Fruit fly (Drosophila melanogaster) whole organism, embryonic: Measurements from ENCODE around the gene CG43094.

Source experiments
- Bdp1 ChIP-seq: fragments of 200-800 bp; sonication (Bioruptor generic); optimal IDR thresholded peaks from 3 replicates; lab custom pipeline; 2016; ENCODE audit warnings: missing biosample characterization, missing genetic modification characterization
- Blimp-1 ChIP-seq: fragments of 200-800 bp; sonication (Bioruptor generic); optimal IDR thresholded peaks from 3 replicates; lab custom pipeline; 2018; ENCODE audit warnings: missing biosample characterization, missing genetic modification characterization, mild to moderate bottlenecking, moderate library complexity, missing genetic modification reagents
- CG10274 ChIP-seq: fragments of 200-800 bp; sonication (Bioruptor generic); optimal IDR thresholded peaks from 3 replicates; lab custom pipeline; 2017; ENCODE audit warnings: missing biosample characterization, mild to moderate bottlenecking, missing genetic modification characterization
- CG11398 ChIP-seq: fragments of 200-800 bp; sonication (Bioruptor generic); optimal IDR thresholded peaks from 2 replicates; lab custom pipeline; 2016; ENCODE audit warnings: missing biosample characterization, missing genetic modification characterization
- CG12769 ChIP-seq: fragments of 200-800 bp; sonication (Bioruptor generic); optimal IDR thresholded peaks from 2 replicates; lab custom pipeline; 2019; ENCODE audit warnings: missing biosample characterization, mild to moderate bottlenecking, missing genetic modification characterization, moderate library complexity
- CG14667 ChIP-seq: fragments of 200-800 bp; sonication (Bioruptor generic); IDR thresholded peaks from 2 replicates; pipeline ENCODE4 v1.3.6; 2022; ENCODE audit warnings: missing biosample characterization, missing genetic modification characterization
- CG15073 ChIP-seq: fragments of 200-800 bp; sonication (Bioruptor generic); optimal IDR thresholded peaks from 2 replicates; lab custom pipeline; 2016; ENCODE audit warnings: missing biosample characterization, missing genetic modification characterization
- CG15479 ChIP-seq: fragments of 200-800 bp; sonication (Bioruptor generic); optimal IDR thresholded peaks from 3 replicates; lab custom pipeline; 2019; ENCODE audit warnings: missing biosample characterization, mild to moderate bottlenecking, missing genetic modification characterization, moderate library complexity
- CG16813 ChIP-seq: fragments of 200-800 bp; sonication (Bioruptor generic); IDR thresholded peaks from 3 replicates; pipeline ENCODE4 v1.3.6; 2022; ENCODE audit warnings: missing biosample characterization, missing genetic modification characterization; ENCODE audit not compliant: partially characterized antibody
- CG17385 ChIP-seq: fragments of 200-800 bp; sonication (Bioruptor generic); optimal IDR thresholded peaks from 3 replicates; lab custom pipeline; 2018; ENCODE audit warnings: missing biosample characterization, mild to moderate bottlenecking, missing genetic modification characterization
- CG17568 ChIP-seq: fragments of 200-800 bp; sonication (Bioruptor generic); optimal IDR thresholded peaks from 2 replicates; lab custom pipeline; 2018; ENCODE audit warnings: missing biosample characterization, mild to moderate bottlenecking, missing genetic modification characterization, moderate library complexity
- CG17912 ChIP-seq: fragments of 200-800 bp; sonication (Bioruptor generic); optimal IDR thresholded peaks from 2 replicates; lab custom pipeline; 2018; ENCODE audit warnings: missing biosample characterization, mild to moderate bottlenecking, missing genetic modification characterization
- CG2120 ChIP-seq: fragments of 200-800 bp; sonication (Bioruptor generic); optimal IDR thresholded peaks from 3 replicates; lab custom pipeline; 2016; ENCODE audit warnings: missing biosample characterization, missing genetic modification characterization
- CG2889 ChIP-seq: fragments of 200-800 bp; sonication (Bioruptor generic); IDR thresholded peaks from 3 replicates; pipeline ENCODE4 v1.3.6; 2022; ENCODE audit warnings: missing biosample characterization, missing genetic modification characterization
- CG31224 ChIP-seq: fragments of 200-800 bp; sonication (Bioruptor generic); IDR thresholded peaks from 2 replicates; pipeline ENCODE4 v1.3.6; 2022; ENCODE audit warnings: missing biosample characterization, missing genetic modification characterization
- CG31388 ChIP-seq: fragments of 200-800 bp; sonication (Bioruptor generic); optimal IDR thresholded peaks from 2 replicates; lab custom pipeline; 2016; ENCODE audit warnings: missing biosample characterization, missing genetic modification characterization
- CG31441 ChIP-seq: fragments of 200-800 bp; sonication (Bioruptor generic); IDR thresholded peaks from 2 replicates; pipeline ENCODE4 v1.3.6; 2022; ENCODE audit warnings: missing biosample characterization, missing genetic modification characterization
- CG3281 ChIP-seq: fragments of 200-800 bp; sonication (Bioruptor generic); optimal IDR thresholded peaks from 3 replicates; lab custom pipeline; 2017; ENCODE audit warnings: missing biosample characterization, mild to moderate bottlenecking, missing genetic modification characterization
- CG3726 ChIP-seq: fragments of 200-800 bp; sonication (Bioruptor generic); IDR thresholded peaks from 3 replicates; pipeline ENCODE4, ENCODE4 v1.3.6; 2022; ENCODE audit warnings: missing biosample characterization, missing genetic modification characterization
- CG3847 ChIP-seq: fragments of 200-800 bp; sonication (Bioruptor generic); IDR thresholded peaks from 2 replicates; pipeline ENCODE4 v1.3.6; 2022; ENCODE audit warnings: missing biosample characterization, missing genetic modification characterization
- CG6854 ChIP-seq: fragments of 200-800 bp; sonication (Bioruptor generic); optimal IDR thresholded peaks from 3 replicates; lab custom pipeline; 2017; ENCODE audit warnings: missing biosample characterization, mild to moderate bottlenecking, missing genetic modification characterization
- CG8089 ChIP-seq: fragments of 200-800 bp; sonication (Bioruptor generic); optimal IDR thresholded peaks from 3 replicates; lab custom pipeline; 2016; ENCODE audit warnings: missing biosample characterization, missing genetic modification characterization
- CG8290 ChIP-seq, 3 experiments: fragments of 200-800 bp; sonication (Bioruptor generic); optimal IDR thresholded peaks; 2 replicates each; lab custom pipeline; 2016 to 2019; ENCODE audit warnings: missing biosample characterization in 3 of 3, missing genetic modification characterization in 3 of 3, mild to moderate bottlenecking in 2 of 3, moderate library complexity in 1 of 3
- CG8924 ChIP-seq: fragments of 200-800 bp; optimal IDR thresholded peaks from 3 replicates; lab custom pipeline; 2019; ENCODE audit warnings: missing biosample characterization, mild to moderate bottlenecking, missing genetic modification characterization, moderate library complexity
- CG8944 ChIP-seq: fragments of 200-800 bp; sonication (Bioruptor generic); optimal IDR thresholded peaks from 3 replicates; lab custom pipeline; 2016; ENCODE audit warnings: missing biosample characterization, missing genetic modification characterization
- CG9797 ChIP-seq: fragments of 200-800 bp; sonication (Bioruptor generic); optimal IDR thresholded peaks from 3 replicates; lab custom pipeline; 2018; ENCODE audit warnings: missing biosample characterization, mild to moderate bottlenecking, missing genetic modification characterization
- CrebB ChIP-seq: fragments of 200-800 bp; sonication (Bioruptor generic); optimal IDR thresholded peaks from 3 replicates; lab custom pipeline; 2018; ENCODE audit warnings: missing biosample characterization, mild to moderate bottlenecking, missing genetic modification characterization
- Doc2 ChIP-seq: fragments of 200-800 bp; sonication (Bioruptor generic); IDR thresholded peaks from 2 replicates; pipeline ENCODE4 v1.3.6; 2022; ENCODE audit warnings: missing biosample characterization, missing genetic modification characterization
- Drgx ChIP-seq: fragments of 200-800 bp; sonication (Bioruptor generic); IDR thresholded peaks from 2 replicates; pipeline ENCODE4 v1.3.6; 2022; ENCODE audit warnings: missing biosample characterization, missing genetic modification characterization
- E2f2 ChIP-seq: fragments of 200-800 bp; sonication (Bioruptor generic); IDR thresholded peaks from 2 replicates; pipeline ENCODE4 v1.3.6; 2022; ENCODE audit warnings: missing biosample characterization, missing genetic modification characterization
- Lim3 ChIP-seq: fragments of 200-800 bp; sonication (Bioruptor generic); IDR thresholded peaks from 2 replicates; pipeline ENCODE4 v1.3.6; 2022; ENCODE audit warnings: missing biosample characterization, missing genetic modification characterization
- NK7.1 ChIP-seq: fragments of 200-800 bp; sonication (Bioruptor generic); optimal IDR thresholded peaks from 3 replicates; lab custom pipeline; 2016; ENCODE audit warnings: missing biosample characterization, missing genetic modification characterization
- NfI ChIP-seq: fragments of 200-800 bp; sonication (Bioruptor generic); optimal IDR thresholded peaks from 3 replicates; lab custom pipeline; 2018; ENCODE audit warnings: missing biosample characterization, mild to moderate bottlenecking, missing genetic modification characterization, moderate library complexity
- Ptx1 ChIP-seq: fragments of 200-800 bp; sonication (Bioruptor generic); IDR thresholded peaks from 2 replicates; pipeline ENCODE4 v1.3.6; 2022; ENCODE audit warnings: missing biosample characterization, missing genetic modification characterization
- aop ChIP-seq: fragments of 200-800 bp; sonication (Bioruptor generic); IDR thresholded peaks from 2 replicates; pipeline ENCODE4 v1.3.6; 2022; ENCODE audit warnings: missing biosample characterization, missing genetic modification characterization
- ci ChIP-seq: fragments of 200-800 bp; sonication (Bioruptor generic); IDR thresholded peaks from 3 replicates; pipeline ENCODE4 v1.3.6; 2022; ENCODE audit warnings: missing biosample characterization, missing genetic modification characterization
- crol ChIP-seq: fragments of 200-800 bp; sonication (Bioruptor generic); IDR thresholded peaks from 2 replicates; pipeline ENCODE4 v1.3.6; 2022; ENCODE audit warnings: missing biosample characterization, missing genetic modification characterization
- da ChIP-seq: fragments of 200-800 bp; sonication (Bioruptor generic); optimal IDR thresholded peaks from 2 replicates; lab custom pipeline; 2016; ENCODE audit warnings: missing biosample characterization, missing genetic modification characterization
- emc ChIP-seq: fragments of 200-800 bp; sonication (Bioruptor generic); optimal IDR thresholded peaks from 2 replicates; lab custom pipeline; 2016; ENCODE audit warnings: missing biosample characterization, missing genetic modification characterization
- fru ChIP-seq: fragments of >200 bp; optimal IDR thresholded peaks from 2 replicates; lab custom pipeline; 2017
- her ChIP-seq: fragments of 200-800 bp; sonication (Bioruptor generic); optimal IDR thresholded peaks from 2 replicates; lab custom pipeline; 2016; ENCODE audit warnings: missing biosample characterization, missing genetic modification characterization
- kah ChIP-seq: fragments of 200-800 bp; sonication (Bioruptor generic); optimal IDR thresholded peaks from 2 replicates; lab custom pipeline; 2018; ENCODE audit warnings: missing biosample characterization, mild to moderate bottlenecking, missing genetic modification characterization
- luna ChIP-seq: fragments of 200-800 bp; sonication (Bioruptor generic); optimal IDR thresholded peaks from 2 replicates; lab custom pipeline; 2016; ENCODE audit warnings: missing biosample characterization, missing genetic modification characterization
- ranshi ChIP-seq: fragments of 200-800 bp; sonication (Bioruptor generic); IDR thresholded peaks from 2 replicates; pipeline ENCODE4 v1.3.6; 2022; ENCODE audit warnings: missing biosample characterization, missing genetic modification characterization
- run ChIP-seq: fragments of 200-800 bp; sonication (Bioruptor generic); optimal IDR thresholded peaks from 3 replicates; lab custom pipeline; 2018; ENCODE audit warnings: missing biosample characterization, mild to moderate bottlenecking, missing genetic modification characterization
- schlank ChIP-seq: fragments of 200-800 bp; sonication (Bioruptor generic); optimal IDR thresholded peaks from 2 replicates; lab custom pipeline; 2018; ENCODE audit warnings: missing biosample characterization, mild to moderate bottlenecking, missing genetic modification characterization
- scrt ChIP-seq: fragments of 200-800 bp; sonication (Bioruptor generic); optimal IDR thresholded peaks from 2 replicates; lab custom pipeline; 2018; ENCODE audit warnings: missing biosample characterization, mild to moderate bottlenecking, missing genetic modification characterization, moderate library complexity
- sim ChIP-seq: fragments of 200-800 bp; sonication (Bioruptor generic); IDR thresholded peaks from 2 replicates; pipeline ENCODE4 v1.3.6; 2022; ENCODE audit warnings: missing biosample characterization, missing genetic modification characterization
- slp2 ChIP-seq: fragments of 200-800 bp; sonication (Bioruptor generic); optimal IDR thresholded peaks from 2 replicates; lab custom pipeline; 2016; ENCODE audit warnings: missing biosample characterization, missing genetic modification characterization
- sob ChIP-seq: fragments of 200-800 bp; sonication (Bioruptor generic); IDR thresholded peaks from 2 replicates; pipeline ENCODE4 v1.3.6; 2022; ENCODE audit warnings: missing biosample characterization, missing genetic modification characterization
- stc ChIP-seq: fragments of 200-800 bp; sonication (Bioruptor generic); IDR thresholded peaks from 2 replicates; pipeline ENCODE4 v1.3.6; 2022; ENCODE audit warnings: missing biosample characterization, missing genetic modification characterization

The CG43094 gene

DNA sequence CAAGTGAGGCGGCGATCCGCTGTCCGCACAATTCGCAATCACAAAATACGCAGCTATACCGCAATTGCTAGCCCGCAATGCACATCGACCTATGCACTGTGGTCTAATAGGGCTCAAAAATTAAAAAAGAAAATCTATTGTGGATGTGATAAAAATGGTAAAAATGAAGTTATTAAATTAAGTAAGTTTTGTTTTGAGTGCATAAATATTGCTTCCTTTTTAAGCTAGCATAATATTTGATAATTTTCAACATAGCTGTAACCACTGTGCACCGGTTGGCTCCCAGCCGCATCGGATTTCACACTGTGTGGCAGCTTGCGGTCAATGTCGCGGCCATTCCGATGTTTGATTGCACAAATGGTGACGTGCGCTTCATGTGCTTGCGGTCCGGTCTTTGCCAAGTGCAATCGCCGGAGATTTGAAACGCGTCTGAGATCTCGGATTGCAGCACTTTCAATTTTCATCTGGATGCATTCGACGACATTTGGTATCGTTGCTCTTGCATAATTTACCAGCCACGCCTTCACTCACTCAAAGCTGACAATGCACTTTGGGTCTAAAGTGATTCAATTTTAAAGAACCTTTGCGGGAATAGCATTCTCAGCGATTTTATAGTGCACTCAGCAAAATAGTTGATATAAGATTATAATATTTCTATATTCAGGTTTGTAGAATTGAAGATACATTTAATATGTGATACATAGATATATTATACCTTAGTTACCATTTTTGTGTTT, 45.8 kb upstream of the CG43094 start (continued):
- TF ChIP-seq CG15073 (GFP tag; lab: Kevin White, UChicago) (no peak), scrt (GFP tag; lab: Kevin White, UChicago) (no peak), Doc2 (GFP tag; lab: Robert Waterston, UW) (no peak), CG14667 (GFP tag; lab: Robert Waterston, UW) (no peak; the same call in 1 of the 2 replicates), run (tag; lab: Kevin White, UChicago) (no peak), CG8944 (no peak), aop (GFP tag; lab: Robert Waterston, UW) (no peak), her (GFP tag; lab: Kevin White, UChicago) (no peak), E2f2 (GFP tag; lab: Robert Waterston, UW) (no peak), CG16813 (GFP tag; lab: Robert Waterston, UW) (0 out of 3 replicates have a peak, but pooled peaks have one; percentile 32), Bdp1 (no peak), Ptx1 (GFP tag; lab: Robert Waterston, UW) (0 out of 2 replicates have a peak, but pooled peaks have one; percentile 12), ci (0 out of 3 replicates have a peak, but pooled peaks have one; percentile 22), CG31388 (GFP tag; lab: Kevin White, UChicago) (no peak), slp2 (GFP tag; lab: Kevin White, UChicago) (no peak), Blimp-1 (GFP tag; lab: Kevin White, UChicago) (peak; percentile 46), CG3726 (GFP tag; lab: Robert Waterston, UW) (no peak), CrebB (tag; lab: Kevin White, UChicago) (no peak), fru (no peak), emc (GFP tag; lab: Kevin White, UChicago) (no peak), CG3847 (GFP tag; lab: Robert Waterston, UW) (no peak), ranshi (GFP tag; lab: Robert Waterston, UW) (peak; percentile 25; the same call in 1 of the 2 replicates), Drgx (GFP tag; lab: Robert Waterston, UW) (peak; percentile 67), CG8924 (tag; lab: Kevin White, UChicago) (no peak), CG17385 (GFP tag; lab: Kevin White, UChicago) (no peak), CG2120 (GFP tag; lab: Kevin White, UChicago) (no peak), CG31441 (GFP tag; lab: Robert Waterston, UW) (0 out of 2 replicates have a peak, but pooled peaks have one; percentile 18), CG15479 (GFP tag; lab: Kevin White, UChicago) (no peak), CG17912 (no peak), luna (GFP tag; lab: Kevin White, UChicago) (no peak), crol (no peak), CG12769 (tag; lab: Kevin White, UChicago) (no peak), da (no peak), CG31224 (no peak), schlank (no peak), CG9797 (no peak), CG11398 (GFP tag; lab: Kevin White, UChicago) (no peak), kah (GFP tag; lab: Kevin White, UChicago) (no peak), Lim3 (GFP tag; lab: Robert Waterston, UW) (no peak), CG3281 (GFP tag; lab: Kevin White, UChicago) (no peak), CG8089 (no peak), CG17568 (GFP tag; lab: Kevin White, UChicago) (no peak), CG10274 (GFP tag; lab: Kevin White, UChicago) (no peak), NK7.1 (GFP tag; lab: Kevin White, UChicago) (no peak), sim (GFP tag; lab: Robert Waterston, UW) (no peak), CG2889 (no peak), CG8290 (GFP tag; optimal IDR thresholded peaks at IDR 0.05; lab: Kevin White, UChicago) (no peak), CG8290 (tag; optimal IDR thresholded peaks at IDR 0.05; lab: Kevin White, UChicago) (no peak), NfI (GFP tag; lab: Kevin White, UChicago) (no peak), sob (GFP tag; lab: Robert Waterston, UW) (peak; percentile 18; the same call in 1 of the 2 replicates), CG6854 (GFP tag; lab: Kevin White, UChicago) (no peak), stc (no peak)
